Fruit fly (Drosophila melanogaster) whole organism, prepupa: ENCODE data around the gene Arpc1.

Experiments
- CG10669 ChIP-seq: fragments of 200-800 bp; sonication (Bioruptor generic); optimal IDR thresholded peaks from 3 replicates; lab custom pipeline; 2018; ENCODE audit warnings: missing biosample characterization, mild to moderate bottlenecking, missing genetic modification characterization, moderate library complexity
- CG11762 ChIP-seq: fragments of 200-800 bp; sonication (Bioruptor generic); optimal IDR thresholded peaks from 3 replicates; lab custom pipeline; 2016; ENCODE audit warnings: missing biosample characterization, missing genetic modification characterization; ENCODE audit not compliant: insufficient read depth
- CG15336 ChIP-seq: fragments of 200-800 bp; sonication (Bioruptor generic); IDR thresholded peaks from 2 replicates; pipeline ENCODE4 v1.3.6; 2022; ENCODE audit warnings: missing biosample characterization, missing genetic modification characterization
- CG1621 ChIP-seq: fragments of 200-800 bp; sonication (Bioruptor generic); optimal IDR thresholded peaks from 3 replicates; lab custom pipeline; 2018; ENCODE audit warnings: missing biosample characterization, mild to moderate bottlenecking, missing genetic modification characterization
- CG16779 ChIP-seq: fragments of 200-800 bp; sonication (Bioruptor generic); optimal IDR thresholded peaks from 3 replicates; lab custom pipeline; 2017; ENCODE audit warnings: missing biosample characterization, mild to moderate bottlenecking, missing genetic modification characterization
- CG3032 ChIP-seq: fragments of 200-800 bp; optimal IDR thresholded peaks from 2 replicates; lab custom pipeline; 2019; ENCODE audit warnings: missing biosample characterization, mild to moderate bottlenecking, missing genetic modification characterization, moderate library complexity
- CG32006 ChIP-seq: fragments of 200-800 bp; sonication (Bioruptor generic); optimal IDR thresholded peaks from 3 replicates; lab custom pipeline; 2017; ENCODE audit warnings: missing biosample characterization, mild to moderate bottlenecking, missing genetic modification characterization
- CG34406 ChIP-seq: fragments of 200-800 bp; sonication (Bioruptor generic); optimal IDR thresholded peaks from 3 replicates; lab custom pipeline; 2016; ENCODE audit warnings: missing biosample characterization, missing genetic modification characterization
- CG3919 ChIP-seq: fragments of 200-800 bp; sonication (Bioruptor generic); optimal IDR thresholded peaks from 3 replicates; lab custom pipeline; 2016; ENCODE audit warnings: missing biosample characterization, missing genetic modification characterization
- CG6163 ChIP-seq: fragments of 200-800 bp; sonication (Bioruptor generic); IDR thresholded peaks from 3 replicates; pipeline ENCODE4 v1.3.6; 2022; ENCODE audit warnings: missing biosample characterization, missing genetic modification characterization
- CG6276 ChIP-seq: fragments of 200-800 bp; sonication (Bioruptor generic); optimal IDR thresholded peaks from 2 replicates; lab custom pipeline; 2017; ENCODE audit warnings: missing biosample characterization, mild to moderate bottlenecking, missing genetic modification characterization
- CG6792 ChIP-seq: fragments of 200-800 bp; sonication (Bioruptor generic); optimal IDR thresholded peaks from 3 replicates; lab custom pipeline; 2016; ENCODE audit warnings: missing biosample characterization, missing genetic modification characterization
- CG6854 ChIP-seq: fragments of 200-800 bp; sonication (Bioruptor generic); optimal IDR thresholded peaks from 2 replicates; lab custom pipeline; 2017; ENCODE audit warnings: missing biosample characterization, mild to moderate bottlenecking, missing genetic modification characterization
- CG7368 ChIP-seq: fragments of 200-800 bp; sonication (Bioruptor generic); optimal IDR thresholded peaks from 3 replicates; lab custom pipeline; 2016; ENCODE audit warnings: missing biosample characterization, missing genetic modification characterization
- CG8119 ChIP-seq: fragments of 200-800 bp; sonication (Bioruptor generic); IDR thresholded peaks from 3 replicates; pipeline ENCODE4 v1.3.6; 2022; ENCODE audit warnings: missing biosample characterization, missing genetic modification characterization
- CG8319 ChIP-seq: fragments of 200-800 bp; sonication (Bioruptor generic); optimal IDR thresholded peaks from 3 replicates; lab custom pipeline; 2016; ENCODE audit warnings: missing biosample characterization, missing genetic modification characterization
- CG9139 ChIP-seq: fragments of 200-800 bp; sonication (Bioruptor generic); optimal IDR thresholded peaks from 3 replicates; lab custom pipeline; 2017; ENCODE audit warnings: missing biosample characterization, mild to moderate bottlenecking, missing genetic modification characterization
- Eip75B ChIP-seq: fragments of 200-800 bp; sonication (Bioruptor generic); optimal IDR thresholded peaks from 3 replicates; lab custom pipeline; 2016; ENCODE audit warnings: missing biosample characterization, missing genetic modification characterization
- Eip93F ChIP-seq: fragments of 200-800 bp; sonication (Bioruptor generic); optimal IDR thresholded peaks from 2 replicates; lab custom pipeline; 2016; ENCODE audit warnings: missing biosample characterization, mild to moderate bottlenecking, missing genetic modification characterization
- Hr39 ChIP-seq: fragments of 200-800 bp; sonication (Bioruptor generic); optimal IDR thresholded peaks from 2 replicates; lab custom pipeline; 2016; ENCODE audit warnings: missing biosample characterization, missing genetic modification characterization
- Hr4 ChIP-seq: fragments of 200-800 bp; sonication (Bioruptor generic); optimal IDR thresholded peaks from 3 replicates; lab custom pipeline; 2016; ENCODE audit warnings: missing biosample characterization, missing genetic modification characterization
- OdsH ChIP-seq: fragments of 200-800 bp; sonication (Bioruptor generic); optimal IDR thresholded peaks from 3 replicates; lab custom pipeline; 2016; ENCODE audit warnings: missing biosample characterization, missing genetic modification characterization
- Smox ChIP-seq: fragments of 200-800 bp; sonication (Bioruptor generic); optimal IDR thresholded peaks from 3 replicates; lab custom pipeline; 2016; ENCODE audit warnings: missing biosample characterization, missing genetic modification characterization
- Sox14 ChIP-seq: fragments of 200-800 bp; sonication (Bioruptor generic); optimal IDR thresholded peaks from 3 replicates; lab custom pipeline; 2016; ENCODE audit warnings: missing biosample characterization, missing genetic modification characterization
- Sox15 ChIP-seq: fragments of 200-800 bp; sonication (Bioruptor generic); optimal IDR thresholded peaks from 3 replicates; lab custom pipeline; 2016; ENCODE audit warnings: missing biosample characterization, missing genetic modification characterization
- achi ChIP-seq: fragments of 200-800 bp; sonication (Bioruptor generic); optimal IDR thresholded peaks from 3 replicates; lab custom pipeline; 2016; ENCODE audit warnings: missing biosample characterization, missing genetic modification characterization
- cyc ChIP-seq: fragments of 200-800 bp; sonication (Bioruptor generic); optimal IDR thresholded peaks from 3 replicates; lab custom pipeline; 2016; ENCODE audit warnings: missing biosample characterization, missing genetic modification characterization
- dsx ChIP-seq: fragments of 200-800 bp; optimal IDR thresholded peaks from 3 replicates; lab custom pipeline; 2019; ENCODE audit warnings: missing biosample characterization, mild to moderate bottlenecking, missing genetic modification characterization, moderate library complexity; ENCODE audit not compliant: poor library complexity, severe bottlenecking
- eg ChIP-seq: fragments of 200-800 bp; sonication (Bioruptor generic); IDR thresholded peaks from 3 replicates; pipeline ENCODE4 v1.3.6; 2022; ENCODE audit warnings: missing biosample characterization, missing genetic modification characterization
- esn ChIP-seq: fragments of 200-800 bp; sonication (Bioruptor generic); optimal IDR thresholded peaks from 2 replicates; lab custom pipeline; 2016; ENCODE audit warnings: missing biosample characterization, mild to moderate bottlenecking, missing genetic modification characterization, moderate library complexity
- fd59A ChIP-seq: fragments of 200-800 bp; sonication (Bioruptor generic); optimal IDR thresholded peaks from 2 replicates; lab custom pipeline; 2017; ENCODE audit warnings: missing biosample characterization, mild to moderate bottlenecking, missing genetic modification characterization, missing genetic modification reagents
- fd85E ChIP-seq: fragments of 200-800 bp; sonication (Bioruptor generic); optimal IDR thresholded peaks from 3 replicates; lab custom pipeline; 2016; ENCODE audit warnings: missing biosample characterization, missing genetic modification characterization
- fkh ChIP-seq: fragments of 200-800 bp; sonication (Bioruptor generic); optimal IDR thresholded peaks from 3 replicates; lab custom pipeline; 2017; ENCODE audit warnings: missing biosample characterization, mild to moderate bottlenecking, missing genetic modification characterization, moderate library complexity
- lz ChIP-seq: fragments of 200-800 bp; sonication (Bioruptor generic); optimal IDR thresholded peaks from 3 replicates; lab custom pipeline; 2016; ENCODE audit warnings: missing biosample characterization, missing genetic modification characterization
- spab ChIP-seq: fragments of 200-800 bp; sonication (Bioruptor generic); optimal IDR thresholded peaks from 2 replicates; lab custom pipeline; 2017; ENCODE audit warnings: missing biosample characterization, mild to moderate bottlenecking, missing genetic modification characterization, missing genetic modification reagents
- ss ChIP-seq, 2 experiments: fragments of 200-800 bp; sonication (Bioruptor generic); optimal IDR thresholded peaks; 2 replicates in 1 of 2; 3 replicates in 1 of 2; lab custom pipeline; 2017 to 2018; ENCODE audit warnings: mild to moderate bottlenecking in 2 of 2, missing biosample characterization in 2 of 2, missing genetic modification characterization in 2 of 2, moderate library complexity in 1 of 2
- svp ChIP-seq: fragments of 200-800 bp; sonication (Bioruptor generic); peaks from one replicate; lab custom pipeline; 2016; ENCODE audit warnings: missing biosample characterization, missing genetic modification characterization
- vri ChIP-seq: fragments of 200-800 bp; sonication (Bioruptor generic); optimal IDR thresholded peaks from 3 replicates; lab custom pipeline; 2016; ENCODE audit warnings: missing biosample characterization, mild to moderate bottlenecking, missing genetic modification characterization

The Arpc1 gene

dm6 chr2L:13803805-13804560 is 25.6 kb downstream of the Arpc1 start (continued):
- no peak for TF ChIP-seq fd59A

DNA sequence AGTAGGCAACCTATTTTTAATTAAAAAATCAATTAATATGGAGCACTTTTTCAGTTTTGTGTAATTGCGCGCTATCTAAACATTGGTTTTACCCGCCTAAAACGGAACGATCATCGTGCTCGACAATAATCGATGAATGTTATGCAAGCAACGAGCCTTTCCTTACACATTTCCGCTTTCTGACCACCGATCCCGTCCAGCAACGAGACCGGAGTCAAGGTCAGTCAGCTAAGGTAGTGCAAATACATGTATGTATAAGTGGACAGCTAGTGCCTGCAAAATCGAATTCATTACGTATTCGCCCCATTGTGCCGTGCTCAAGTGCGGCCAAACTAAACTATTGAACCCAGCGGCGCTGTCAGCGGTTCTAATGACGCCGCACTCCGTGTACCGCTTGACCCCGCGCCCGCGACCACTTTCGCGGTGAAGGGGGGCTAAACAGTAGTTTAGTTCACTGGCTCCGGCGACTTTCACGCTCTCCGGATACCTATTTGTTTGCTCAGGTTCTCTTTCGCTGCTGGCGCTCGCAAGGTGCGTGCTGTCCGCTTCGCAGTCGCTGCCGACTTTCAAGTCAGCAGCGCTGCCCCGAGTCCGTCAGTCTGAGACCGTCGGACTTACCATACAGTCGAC is 26.4 kb downstream of the Arpc1 start, which contains the start of gene CAH1:
Gene CAH1 (plus strand): TSS at position 595 of the 630 bp plus-strand sequence.
- TF ChIP-seq fkh (peak; percentile 12), Eip75B (GFP tag; lab: Kevin White, UChicago) (no peak), eg (peak; percentile 33; the same call in 1 of the 3 replicates), CG7368 (no peak), ss (GFP tag; optimal IDR thresholded peaks at IDR 0.05; lab: Kevin White, UChicago) (no peak), CG15336 (GFP tag; lab: Robert Waterston, UW) (no peak)

- no peak for TF ChIP-seq CG10669
- no peak for TF ChIP-seq CG6163 (GFP tag; lab: Robert Waterston, UW)
- TF ChIP-seq Eip93F, result no peak
- TF ChIP-seq CG1621 (tag; lab: Kevin White, UChicago), result no peak
- no peak for TF ChIP-seq lz (GFP tag; lab: Kevin White, UChicago)
- no peak for TF ChIP-seq CG9139 (GFP tag; lab: Kevin White, UChicago)
- TF ChIP-seq CG7368, result no peak
- no peak for TF ChIP-seq CG6854
- no peak for TF ChIP-seq svp (GFP tag; lab: Kevin White, UChicago)
- TF ChIP-seq esn, result no peak
- no peak for TF ChIP-seq cyc (GFP tag; lab: Kevin White, UChicago)
- TF ChIP-seq OdsH (GFP tag; lab: Kevin White, UChicago), result no peak
- no peak for TF ChIP-seq spab (GFP tag; lab: Kevin White, UChicago)
- TF ChIP-seq Sox15 (GFP tag; lab: Kevin White, UChicago), result no peak
- no peak for TF ChIP-seq fd59A
- no peak for TF ChIP-seq CG11762
- no peak for TF ChIP-seq CG32006 (GFP tag; lab: Kevin White, UChicago)
Observed at dm6 chr2L:13802075-13802639, 27.4 kb downstream of the Arpc1 start.

DNA sequence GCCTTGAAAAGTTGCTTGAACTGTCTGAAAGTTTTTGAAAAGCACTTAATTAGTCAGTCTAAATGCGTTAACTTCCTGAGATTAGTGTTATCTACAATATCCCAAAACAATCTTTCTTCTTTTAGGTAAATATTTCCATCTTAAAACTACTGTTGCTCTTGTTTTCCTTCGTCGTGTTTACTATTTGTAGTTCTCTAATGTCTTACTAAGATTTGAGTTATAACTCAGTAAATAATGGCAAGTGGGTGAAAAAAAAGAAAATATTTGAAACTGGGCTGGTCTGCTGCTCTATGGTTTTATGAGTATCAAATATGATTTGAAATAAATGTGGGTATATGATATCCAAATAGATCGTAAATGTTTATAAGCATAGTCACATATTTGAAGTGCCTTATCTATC is 28.4 kb downstream of the Arpc1 start:
- TF ChIP-seq fkh (peak; percentile 42), vri (GFP tag; lab: Kevin White, UChicago) (no peak)

DNA sequence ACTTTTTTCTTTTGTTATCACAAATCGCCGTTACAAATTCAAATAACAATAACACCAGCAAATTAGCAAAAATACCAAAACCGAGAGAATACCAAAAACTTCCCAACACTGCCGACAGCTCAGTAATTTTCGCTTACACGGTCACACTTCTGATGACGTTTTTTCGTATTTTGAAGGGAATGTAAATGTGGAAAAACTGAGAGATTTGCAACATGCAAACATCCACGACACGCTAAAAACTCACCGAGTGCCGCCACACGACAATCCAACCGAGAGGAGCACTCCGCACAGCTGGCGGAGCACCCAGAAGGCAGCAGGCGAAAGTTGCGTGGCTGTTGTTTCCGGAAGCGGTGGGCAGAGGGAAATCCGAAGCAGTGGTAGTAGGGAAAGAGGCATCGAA is 36.1 kb downstream of the Arpc1 start, which contains the start of gene Sec71:
Gene Sec71 (plus strand): TSS at position 117 of the 400 bp plus-strand sequence.
- TF ChIP-seq Sox14 (GFP tag; lab: Kevin White, UChicago) (no peak), Hr4 (GFP tag; lab: Kevin White, UChicago) (no peak), Hr39 (no peak), vri (GFP tag; lab: Kevin White, UChicago) (no peak), CG3032 (tag; lab: Kevin White, UChicago) (no peak), CG15336 (GFP tag; lab: Robert Waterston, UW) (no peak), achi (no peak), esn (peak; percentile 11), CG6854 (peak; percentile 19)

DNA sequence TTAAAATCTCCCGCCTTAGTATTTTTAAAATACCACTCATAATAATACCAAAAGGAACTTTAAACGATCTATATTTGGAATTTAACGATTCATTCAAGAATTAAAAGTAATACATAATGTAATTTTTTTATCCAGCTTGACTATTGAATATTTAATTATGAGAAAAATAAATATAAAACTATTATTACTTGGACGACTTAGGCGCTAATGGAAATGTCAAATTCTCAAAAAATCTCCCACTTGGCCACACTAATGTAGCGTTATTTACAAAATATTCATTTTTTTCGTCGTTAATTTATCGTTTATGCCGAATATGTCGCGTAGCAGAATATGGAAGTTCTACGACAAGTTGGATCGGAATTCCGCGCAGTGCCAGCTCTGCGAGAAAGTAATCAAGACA is 38.8 kb downstream of the Arpc1 start, which contains the start of gene CG16863:
Gene CG16863 (plus strand): TSS at position 245 of the 400 bp plus-strand sequence.
- TF ChIP-seq dsx (GFP tag; lab: Kevin White, UChicago), result no peak
- TF ChIP-seq OdsH (GFP tag; lab: Kevin White, UChicago), result no peak
- no peak for TF ChIP-seq CG16779 (tag; lab: Kevin White, UChicago)
- TF ChIP-seq Eip75B (GFP tag; lab: Kevin White, UChicago), result no peak
- TF ChIP-seq CG11762, result no peak
- no peak for TF ChIP-seq CG3919 (GFP tag; lab: Kevin White, UChicago)
- no peak for TF ChIP-seq CG32006 (GFP tag; lab: Kevin White, UChicago)
- no peak for TF ChIP-seq fkh
- no peak for TF ChIP-seq Smox (GFP tag; lab: Kevin White, UChicago)
- no peak for TF ChIP-seq CG34406 (GFP tag; lab: Kevin White, UChicago)
- no peak for TF ChIP-seq CG8319 (GFP tag; lab: Kevin White, UChicago)
- no peak for TF ChIP-seq fd85E (GFP tag; lab: Kevin White, UChicago)
- TF ChIP-seq CG6792 (GFP tag; lab: Kevin White, UChicago), result no peak
- TF ChIP-seq CG15336 (GFP tag; lab: Robert Waterston, UW), result no peak
- no peak for TF ChIP-seq CG6276 (GFP tag; lab: Kevin White, UChicago)
- TF ChIP-seq CG8119 (GFP tag; lab: Robert Waterston, UW), result no peak
